Worm (Caenorhabditis elegans): ENCODE data around the gene srbc-62.

Gene srbc-62

DNA sequence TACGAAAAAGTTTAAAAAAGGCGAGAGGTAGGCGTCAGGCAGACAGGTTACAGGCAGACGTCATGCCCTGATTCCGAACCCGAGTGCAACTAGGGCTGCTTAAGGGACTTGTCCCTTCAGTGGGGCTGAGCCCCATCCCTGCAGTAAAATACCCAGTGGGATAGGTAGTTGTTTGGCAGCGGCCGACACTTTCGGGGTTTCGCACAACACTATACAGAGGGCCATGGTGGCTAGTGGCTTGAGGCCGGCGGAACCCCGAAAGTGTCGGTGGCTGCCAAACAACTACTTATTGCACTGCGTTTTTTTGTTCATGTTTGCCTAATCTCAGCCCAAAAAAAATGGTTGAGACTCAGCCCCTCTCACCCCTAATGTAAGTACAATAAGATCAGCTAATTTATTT lies 2.2 kb upstream of the srbc-62 start:
- TF ChIP-seq sea-1 (GFP tag; conservative IDR thresholded peaks at IDR 0.05) (no peak), tbx-11 (GFP tag; IDR thresholded peaks at IDR 0.05) (no peak), F13C5.2 (tag; optimal IDR thresholded peaks at IDR 0.05) (no peak), hnd-1 (tag; optimal IDR thresholded peaks at IDR 0.05) (no peak), ceh-36 (tag; optimal IDR thresholded peaks at IDR 0.05) (no peak), pes-1 (GFP tag; IDR thresholded peaks at IDR 0.05) (no peak), ceh-13 (GFP tag; optimal IDR thresholded peaks at IDR 0.05) (no peak), B0310.2 (tag; optimal IDR thresholded peaks at IDR 0.05) (no peak), scrt-1 (GFP tag; IDR thresholded peaks at IDR 0.05) (no peak), tbx-37 (GFP tag; conservative IDR thresholded peaks at IDR 0.05) (no peak), tra-4 (tag; optimal IDR thresholded peaks at IDR 0.05) (no peak)

DNA sequence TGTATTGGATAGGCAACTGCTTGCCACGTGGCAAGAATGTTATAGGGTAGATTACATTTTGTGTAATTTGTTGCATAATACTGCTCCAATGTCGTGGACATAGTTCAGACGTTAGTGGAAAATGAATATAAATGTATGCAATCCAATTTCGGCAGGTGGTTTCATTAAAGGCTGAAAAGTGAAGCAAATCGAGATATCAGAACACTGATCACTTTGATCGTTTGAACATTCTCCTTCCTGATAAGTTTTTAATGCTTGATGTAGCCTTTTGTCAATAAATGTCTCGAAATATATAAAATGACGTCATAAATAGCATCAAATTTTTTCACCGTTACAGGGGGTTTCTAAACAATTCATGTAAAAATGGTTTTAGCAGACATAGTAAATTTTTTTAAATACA lies 2.6 kb downstream of the srbc-62 start, which contains the start of gene srh-109:
Gene srh-109, minus strand, starts transcription at position 101 of the 400 bp plus-strand sequence.
- no peak for TF ChIP-seq ama-1 (optimal IDR thresholded peaks at IDR 0.05)
- TF ChIP-seq hmg-4 (GFP tag; optimal IDR thresholded peaks at IDR 0.05), result no peak
- no peak for TF ChIP-seq hmbx-1 (tag; optimal IDR thresholded peaks at IDR 0.05)
- TF ChIP-seq tra-4 (tag; optimal IDR thresholded peaks at IDR 0.05), result no peak
- TF ChIP-seq ets-7 (tag; optimal IDR thresholded peaks at IDR 0.05), result no peak
- no peak for TF ChIP-seq aly-1 (tag; optimal IDR thresholded peaks at IDR 0.05)
- no peak for TF ChIP-seq pes-1 (GFP tag; IDR thresholded peaks at IDR 0.05)
- no peak for TF ChIP-seq B0310.2 (tag; optimal IDR thresholded peaks at IDR 0.05)
- no peak for TF ChIP-seq tbx-37 (GFP tag; conservative IDR thresholded peaks at IDR 0.05)
- TF ChIP-seq ceh-36 (tag; optimal IDR thresholded peaks at IDR 0.05), result no peak
- no peak for TF ChIP-seq scrt-1 (GFP tag; IDR thresholded peaks at IDR 0.05)
- TF ChIP-seq hnd-1 (tag; optimal IDR thresholded peaks at IDR 0.05), result no peak
- no peak for TF ChIP-seq flt-1 (GFP tag; IDR thresholded peaks at IDR 0.05)
- no peak for TF ChIP-seq ceh-13 (GFP tag; optimal IDR thresholded peaks at IDR 0.05)
- no peak for TF ChIP-seq tbx-11 (GFP tag; IDR thresholded peaks at IDR 0.05)
- TF ChIP-seq sea-1 (GFP tag; conservative IDR thresholded peaks at IDR 0.05), result no peak

DNA sequence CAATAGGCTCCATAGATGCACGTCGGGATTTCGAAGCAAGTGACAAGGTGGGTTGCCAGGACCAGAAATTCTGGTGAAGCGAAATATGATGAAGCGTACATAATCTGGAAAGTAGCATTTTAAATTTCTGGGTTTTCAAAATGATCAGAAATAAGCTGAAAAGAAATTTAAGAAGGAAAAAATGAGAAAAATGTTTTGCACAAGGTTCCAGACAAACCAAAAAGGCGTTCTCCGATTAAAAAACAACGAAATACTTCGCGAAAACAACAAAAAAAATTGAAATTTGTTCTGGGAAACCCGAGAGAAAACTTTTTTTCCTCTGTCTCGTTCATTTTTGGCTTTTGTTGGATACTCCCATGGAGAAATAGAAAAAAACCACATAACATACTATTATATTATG lies 5.5 kb downstream of the srbc-62 start, which contains the start of gene srh-252:
Gene srh-252, minus strand, starts transcription at position 101 of the 400 bp plus-strand sequence.
- TF ChIP-seq ceh-36 (tag; optimal IDR thresholded peaks at IDR 0.05), result no peak
- no peak for TF ChIP-seq scrt-1 (GFP tag; IDR thresholded peaks at IDR 0.05)
- no peak for TF ChIP-seq tbx-37 (GFP tag; conservative IDR thresholded peaks at IDR 0.05)
- TF ChIP-seq aly-1 (tag; optimal IDR thresholded peaks at IDR 0.05), result no peak
- no peak for TF ChIP-seq sea-1 (GFP tag; conservative IDR thresholded peaks at IDR 0.05)
- TF ChIP-seq hmg-4 (GFP tag; optimal IDR thresholded peaks at IDR 0.05), result no peak
- no peak for TF ChIP-seq ama-1 (optimal IDR thresholded peaks at IDR 0.05)
- no peak for TF ChIP-seq tra-4 (tag; optimal IDR thresholded peaks at IDR 0.05)
- TF ChIP-seq pes-1 (GFP tag; IDR thresholded peaks at IDR 0.05), result no peak
- no peak for TF ChIP-seq flt-1 (GFP tag; IDR thresholded peaks at IDR 0.05)
- TF ChIP-seq ceh-13 (GFP tag; optimal IDR thresholded peaks at IDR 0.05), result no peak
- no peak for TF ChIP-seq hnd-1 (tag; optimal IDR thresholded peaks at IDR 0.05)
- no peak for TF ChIP-seq ets-7 (tag; optimal IDR thresholded peaks at IDR 0.05)
- TF ChIP-seq tbx-11 (GFP tag; IDR thresholded peaks at IDR 0.05), result no peak
- no peak for TF ChIP-seq hmbx-1 (tag; optimal IDR thresholded peaks at IDR 0.05)

- TF ChIP-seq F13C5.2 (tag; optimal IDR thresholded peaks at IDR 0.05), result no peak
- no peak for TF ChIP-seq hmbx-1 (tag; optimal IDR thresholded peaks at IDR 0.05)
- TF ChIP-seq B0310.2 (tag; optimal IDR thresholded peaks at IDR 0.05), result no peak
- no peak for TF ChIP-seq tbx-11 (GFP tag; IDR thresholded peaks at IDR 0.05)
- TF ChIP-seq ceh-36 (tag; optimal IDR thresholded peaks at IDR 0.05), result no peak
- no peak for TF ChIP-seq hmg-4 (GFP tag; optimal IDR thresholded peaks at IDR 0.05)
- TF ChIP-seq tbx-37 (GFP tag; conservative IDR thresholded peaks at IDR 0.05), result no peak
- TF ChIP-seq pes-1 (GFP tag; IDR thresholded peaks at IDR 0.05), result no peak
- no peak for TF ChIP-seq sea-1 (GFP tag; conservative IDR thresholded peaks at IDR 0.05)
- no peak for TF ChIP-seq ets-7 (tag; optimal IDR thresholded peaks at IDR 0.05)
- no peak for TF ChIP-seq aly-1 (tag; optimal IDR thresholded peaks at IDR 0.05)
- no peak for TF ChIP-seq scrt-1 (GFP tag; IDR thresholded peaks at IDR 0.05)
- no peak for TF ChIP-seq hnd-1 (tag; optimal IDR thresholded peaks at IDR 0.05)
- TF ChIP-seq ama-1 (optimal IDR thresholded peaks at IDR 0.05), result no peak
These were observed 7.6 kb downstream of the srbc-62 start, which contains the start of gene scl-25 for ce11 chrV:17225389-17225788. scl-25 (plus strand) TSS chrV:17225689.

DNA sequence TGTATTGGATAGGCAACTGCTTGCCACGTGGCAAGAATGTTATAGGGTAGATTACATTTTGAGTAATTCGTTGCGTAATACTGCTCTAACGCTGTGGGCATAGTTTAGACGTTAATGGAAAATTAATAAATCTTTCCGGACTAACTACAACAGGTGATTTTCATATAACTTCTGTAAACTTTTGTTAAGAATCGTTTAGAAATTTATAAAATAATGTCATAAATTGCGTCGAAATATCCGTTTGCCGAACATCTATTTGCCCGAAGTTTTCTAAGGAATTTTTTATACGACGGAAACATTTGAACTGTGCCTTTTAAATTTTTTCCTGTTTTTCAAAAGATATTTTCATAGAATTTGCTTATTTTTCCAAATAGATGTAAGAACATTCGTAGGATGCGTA lies 8.3 kb downstream of the srbc-62 start, which contains the start of gene srh-112:
Gene srh-112, minus strand, starts transcription at position 101 of the 400 bp plus-strand sequence.
- no peak for TF ChIP-seq ama-1 (optimal IDR thresholded peaks at IDR 0.05)
- TF ChIP-seq hmg-4 (GFP tag; optimal IDR thresholded peaks at IDR 0.05), result no peak
- TF ChIP-seq hnd-1 (tag; optimal IDR thresholded peaks at IDR 0.05), result no peak
- TF ChIP-seq sea-1 (GFP tag; conservative IDR thresholded peaks at IDR 0.05), result no peak
- no peak for TF ChIP-seq tra-4 (tag; optimal IDR thresholded peaks at IDR 0.05)
- TF ChIP-seq F13C5.2 (tag; optimal IDR thresholded peaks at IDR 0.05), result no peak
- TF ChIP-seq B0310.2 (tag; optimal IDR thresholded peaks at IDR 0.05), result no peak
- no peak for TF ChIP-seq scrt-1 (GFP tag; IDR thresholded peaks at IDR 0.05)
- no peak for TF ChIP-seq ceh-13 (GFP tag; optimal IDR thresholded peaks at IDR 0.05)
- TF ChIP-seq ets-7 (tag; optimal IDR thresholded peaks at IDR 0.05), result no peak
- no peak for TF ChIP-seq hmbx-1 (tag; optimal IDR thresholded peaks at IDR 0.05)
- no peak for TF ChIP-seq ceh-36 (tag; optimal IDR thresholded peaks at IDR 0.05)
- TF ChIP-seq aly-1 (tag; optimal IDR thresholded peaks at IDR 0.05), result no peak
- no peak for TF ChIP-seq flt-1 (GFP tag; IDR thresholded peaks at IDR 0.05)
- no peak for TF ChIP-seq tbx-11 (GFP tag; IDR thresholded peaks at IDR 0.05)
- TF ChIP-seq pes-1 (GFP tag; IDR thresholded peaks at IDR 0.05), result no peak
- TF ChIP-seq tbx-37 (GFP tag; conservative IDR thresholded peaks at IDR 0.05), result no peak

DNA sequence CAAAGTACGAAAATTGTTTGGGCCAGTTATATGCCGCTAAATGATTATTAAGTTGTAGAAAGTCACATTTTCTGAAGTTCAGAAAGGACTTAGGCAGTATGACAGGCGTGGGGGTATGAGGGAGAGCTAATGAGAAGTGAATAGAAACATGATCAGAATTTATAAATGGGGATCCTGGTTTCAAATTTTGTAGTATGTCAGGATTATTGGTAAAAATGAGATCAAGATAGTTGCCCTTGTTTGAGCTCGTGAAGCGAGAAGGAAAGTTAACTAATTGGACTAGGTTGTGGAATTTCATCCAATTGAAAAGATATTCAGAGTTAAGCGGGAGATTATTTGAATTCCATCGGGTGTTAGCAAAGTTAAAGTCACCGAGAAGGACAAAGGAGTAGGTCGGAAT lies 14.6 kb downstream of the srbc-62 start:
- TF ChIP-seq pes-1 (GFP tag; IDR thresholded peaks at IDR 0.05), result no peak
- no peak for TF ChIP-seq F13C5.2 (tag; optimal IDR thresholded peaks at IDR 0.05)
- TF ChIP-seq ama-1 (optimal IDR thresholded peaks at IDR 0.05), result no peak
- no peak for TF ChIP-seq B0310.2 (tag; optimal IDR thresholded peaks at IDR 0.05)
- no peak for TF ChIP-seq hmg-4 (GFP tag; optimal IDR thresholded peaks at IDR 0.05)
- no peak for TF ChIP-seq tra-4 (tag; optimal IDR thresholded peaks at IDR 0.05)
- TF ChIP-seq tbx-11 (GFP tag; IDR thresholded peaks at IDR 0.05), result no peak
- no peak for TF ChIP-seq hnd-1 (tag; optimal IDR thresholded peaks at IDR 0.05)
- TF ChIP-seq ceh-13 (GFP tag; optimal IDR thresholded peaks at IDR 0.05), result no peak
- TF ChIP-seq flt-1 (GFP tag; IDR thresholded peaks at IDR 0.05), result no peak
- no peak for TF ChIP-seq aly-1 (tag; optimal IDR thresholded peaks at IDR 0.05)
- no peak for TF ChIP-seq hmbx-1 (tag; optimal IDR thresholded peaks at IDR 0.05)
- TF ChIP-seq scrt-1 (GFP tag; IDR thresholded peaks at IDR 0.05), result no peak
- no peak for TF ChIP-seq tbx-37 (GFP tag; conservative IDR thresholded peaks at IDR 0.05)
- TF ChIP-seq sea-1 (GFP tag; conservative IDR thresholded peaks at IDR 0.05), result no peak
- no peak for TF ChIP-seq ceh-36 (tag; optimal IDR thresholded peaks at IDR 0.05)
- no peak for TF ChIP-seq ets-7 (tag; optimal IDR thresholded peaks at IDR 0.05)
